Fruit fly (Drosophila melanogaster) whole organism, embryonic: ENCODE data around the gene CG8326.

Source experiments
- Bteb2 ChIP-seq: fragments of 200-800 bp; sonication (Bioruptor generic); optimal IDR thresholded peaks from 2 replicates; lab custom pipeline; 2016; ENCODE audit warnings: missing biosample characterization, missing genetic modification characterization
- CG10267 ChIP-seq: fragments of 200-800 bp; sonication (Bioruptor generic); optimal IDR thresholded peaks from 2 replicates; lab custom pipeline; 2018; ENCODE audit warnings: missing biosample characterization, mild to moderate bottlenecking, missing genetic modification characterization, moderate library complexity
- CG10431 ChIP-seq: fragments of 200-800 bp; sonication (Bioruptor generic); optimal IDR thresholded peaks from 3 replicates; lab custom pipeline; 2018; ENCODE audit warnings: missing biosample characterization, mild to moderate bottlenecking, missing genetic modification characterization
- CG12104 ChIP-seq: fragments of 200-800 bp; sonication (Bioruptor generic); optimal IDR thresholded peaks from 3 replicates; lab custom pipeline; 2016; ENCODE audit warnings: missing biosample characterization, missing genetic modification characterization
- CG12391 ChIP-seq: fragments of 200-800 bp; sonication (Bioruptor generic); optimal IDR thresholded peaks from 3 replicates; lab custom pipeline; 2018; ENCODE audit warnings: missing biosample characterization, mild to moderate bottlenecking, missing genetic modification characterization, moderate library complexity
- CG12659 ChIP-seq: fragments of 200-800 bp; sonication (Bioruptor generic); optimal IDR thresholded peaks from 3 replicates; lab custom pipeline; 2017; ENCODE audit warnings: mild to moderate bottlenecking, missing biosample characterization, missing genetic modification reagents, missing genetic modification characterization
- CG12744 ChIP-seq: fragments of 200-800 bp; sonication (Bioruptor generic); optimal IDR thresholded peaks from 2 replicates; lab custom pipeline; 2016; ENCODE audit warnings: missing biosample characterization, missing genetic modification characterization
- CG13123 ChIP-seq: fragments of 200-800 bp; sonication (Bioruptor generic); optimal IDR thresholded peaks from 2 replicates; lab custom pipeline; 2016; ENCODE audit warnings: missing biosample characterization, missing genetic modification characterization
- CG13894 ChIP-seq: fragments of 200-800 bp; sonication (Bioruptor generic); optimal IDR thresholded peaks from 3 replicates; lab custom pipeline; 2018; ENCODE audit warnings: missing biosample characterization, mild to moderate bottlenecking, missing genetic modification characterization, moderate library complexity
- CG16815 ChIP-seq: fragments of 200-800 bp; sonication (Bioruptor generic); optimal IDR thresholded peaks from 3 replicates; lab custom pipeline; 2017; ENCODE audit warnings: missing biosample characterization, mild to moderate bottlenecking, missing genetic modification characterization
- CG1792 ChIP-seq: fragments of 200-800 bp; sonication (Bioruptor generic); optimal IDR thresholded peaks from 2 replicates; lab custom pipeline; 2016; ENCODE audit warnings: missing biosample characterization, missing genetic modification characterization
- CG18262 ChIP-seq: fragments of 200-800 bp; optimal IDR thresholded peaks from 3 replicates; lab custom pipeline; 2019; ENCODE audit warnings: missing biosample characterization, mild to moderate bottlenecking, missing genetic modification characterization, moderate library complexity
- CG2678 ChIP-seq: fragments of 200-800 bp; sonication (Bioruptor generic); optimal IDR thresholded peaks from 3 replicates; lab custom pipeline; 2019; ENCODE audit warnings: missing biosample characterization, mild to moderate bottlenecking, missing genetic modification characterization, moderate library complexity
- CG31365 ChIP-seq: fragments of 200-800 bp; sonication (Bioruptor generic); optimal IDR thresholded peaks from 2 replicates; lab custom pipeline; 2018; ENCODE audit warnings: missing biosample characterization, mild to moderate bottlenecking, missing genetic modification characterization
- CG33557 ChIP-seq: fragments of 200-800 bp; sonication (Bioruptor generic); optimal IDR thresholded peaks from 2 replicates; lab custom pipeline; 2019; ENCODE audit warnings: missing biosample characterization, mild to moderate bottlenecking, missing genetic modification characterization, moderate library complexity
- CG34376 ChIP-seq: fragments of 200-800 bp; sonication (Bioruptor generic); optimal IDR thresholded peaks from 2 replicates; lab custom pipeline; 2018; ENCODE audit warnings: missing biosample characterization, mild to moderate bottlenecking, missing genetic modification characterization
- CG3847 ChIP-seq: fragments of 200-800 bp; sonication (Bioruptor generic); IDR thresholded peaks from 2 replicates; pipeline ENCODE4 v1.3.6; 2022; ENCODE audit warnings: missing biosample characterization, missing genetic modification characterization
- CG4424 ChIP-seq: fragments of 200-800 bp; sonication (Bioruptor generic); optimal IDR thresholded peaks from 3 replicates; lab custom pipeline; 2016; ENCODE audit warnings: missing biosample characterization, missing genetic modification characterization
- CG8478 ChIP-seq: fragments of >200 bp; optimal IDR thresholded peaks from 2 replicates; lab custom pipeline; 2018
- CG9932 ChIP-seq: fragments of 200-800 bp; sonication (Bioruptor generic); IDR thresholded peaks from 2 replicates; pipeline ENCODE4 v1.3.6; 2022; ENCODE audit warnings: missing biosample characterization, missing genetic modification characterization
- CHES-1-like ChIP-seq: fragments of 200-800 bp; sonication (Bioruptor generic); optimal IDR thresholded peaks from 2 replicates; lab custom pipeline; 2016; ENCODE audit warnings: missing biosample characterization, missing genetic modification characterization
- CrebB ChIP-seq: fragments of 200-800 bp; sonication (Bioruptor generic); optimal IDR thresholded peaks from 3 replicates; lab custom pipeline; 2018; ENCODE audit warnings: missing biosample characterization, mild to moderate bottlenecking, missing genetic modification characterization
- Dad ChIP-seq: fragments of 200-800 bp; sonication (Bioruptor generic); optimal IDR thresholded peaks from 3 replicates; lab custom pipeline; 2016; ENCODE audit warnings: missing biosample characterization, missing genetic modification characterization
- Dbx ChIP-seq: fragments of 200-800 bp; sonication (Bioruptor generic); IDR thresholded peaks from 3 replicates; pipeline ENCODE4 v1.3.6; 2022; ENCODE audit warnings: missing biosample characterization, missing genetic modification characterization
- Gsc ChIP-seq: fragments of 200-800 bp; sonication (Bioruptor generic); IDR thresholded peaks from 2 replicates; pipeline ENCODE4 v1.3.6; 2022; ENCODE audit warnings: missing biosample characterization, missing genetic modification characterization
- H15 ChIP-seq: fragments of 200-800 bp; sonication (Bioruptor generic); IDR thresholded peaks from 3 replicates; pipeline ENCODE4 v1.3.6; 2022; ENCODE audit warnings: missing biosample characterization, missing genetic modification characterization
- HmgD ChIP-seq: fragments of 200-800 bp; sonication (Bioruptor generic); optimal IDR thresholded peaks from 3 replicates; lab custom pipeline; 2016; ENCODE audit warnings: missing biosample characterization, missing genetic modification characterization
- Hsf ChIP-seq: fragments of 200-800 bp; sonication (Bioruptor generic); optimal IDR thresholded peaks from 3 replicates; lab custom pipeline; 2016; ENCODE audit warnings: missing biosample characterization, missing genetic modification characterization
- Myb ChIP-seq: fragments of 200-800 bp; sonication (Bioruptor generic); optimal IDR thresholded peaks from 2 replicates; lab custom pipeline; 2016; ENCODE audit warnings: missing biosample characterization, missing genetic modification characterization
- Neu2 ChIP-seq: fragments of 200-800 bp; sonication (Bioruptor generic); optimal IDR thresholded peaks from 3 replicates; lab custom pipeline; 2016; ENCODE audit warnings: missing biosample characterization, missing genetic modification characterization, borderline replicate concordance
- Optix ChIP-seq: fragments of 200-800 bp; sonication (Bioruptor generic); IDR thresholded peaks from 3 replicates; pipeline ENCODE4 v1.3.6; 2022; ENCODE audit warnings: missing biosample characterization, missing genetic modification characterization
- Pdp1 ChIP-seq, 2 experiments: fragments of 200-800 bp; sonication (Bioruptor generic); optimal IDR thresholded peaks; 3 replicates each; lab custom pipeline; 2016; ENCODE audit warnings: missing biosample characterization in 2 of 2, missing genetic modification characterization in 2 of 2, mild to moderate bottlenecking in 1 of 2, moderate library complexity in 1 of 2
- ara ChIP-seq: fragments of 200-800 bp; sonication (Bioruptor generic); IDR thresholded peaks from 2 replicates; pipeline ENCODE4 v1.3.6; 2022; ENCODE audit warnings: missing biosample characterization, missing genetic modification characterization
- caup ChIP-seq: fragments of 200-800 bp; sonication (Bioruptor generic); optimal IDR thresholded peaks from 3 replicates; lab custom pipeline; 2017; ENCODE audit warnings: missing biosample characterization, mild to moderate bottlenecking, missing genetic modification characterization, moderate library complexity; ENCODE audit not compliant: severe bottlenecking
- croc ChIP-seq: fragments of 200-800 bp; sonication (Bioruptor generic); conservative IDR thresholded peaks from 3 replicates; pipeline ENCODE4 v1.3.6; 2022; ENCODE audit warnings: missing biosample characterization, missing genetic modification characterization
- danr ChIP-seq: fragments of 200-800 bp; sonication (Bioruptor generic); IDR thresholded peaks from 2 replicates; pipeline ENCODE4 v1.3.6; 2022; ENCODE audit warnings: missing biosample characterization, missing genetic modification characterization
- dmrt99B ChIP-seq: fragments of 200-800 bp; sonication (Bioruptor generic); optimal IDR thresholded peaks from 2 replicates; lab custom pipeline; 2018; ENCODE audit warnings: missing biosample characterization, mild to moderate bottlenecking, missing genetic modification characterization, moderate library complexity
- ems ChIP-seq: fragments of 200-800 bp; sonication (Bioruptor generic); optimal IDR thresholded peaks from 3 replicates; lab custom pipeline; 2016; ENCODE audit warnings: missing biosample characterization, missing genetic modification characterization
- hbn ChIP-seq: fragments of 200-800 bp; sonication (Bioruptor generic); IDR thresholded peaks from 2 replicates; pipeline ENCODE4 v1.3.6; 2022; ENCODE audit warnings: missing biosample characterization, missing genetic modification characterization; ENCODE audit not compliant: partially characterized antibody
- inv ChIP-seq: fragments of 200-800 bp; sonication (Bioruptor generic); IDR thresholded peaks from 2 replicates; pipeline ENCODE4 v1.3.6; 2022; ENCODE audit warnings: missing biosample characterization, missing genetic modification characterization; ENCODE audit not compliant: partially characterized antibody
- mam ChIP-seq: fragments of 200-800 bp; sonication (Bioruptor generic); optimal IDR thresholded peaks from 3 replicates; lab custom pipeline; 2016; ENCODE audit warnings: missing biosample characterization, missing genetic modification characterization
- mirr ChIP-seq: fragments of 200-800 bp; sonication (Bioruptor generic); optimal IDR thresholded peaks from 3 replicates; lab custom pipeline; 2018; ENCODE audit warnings: missing biosample characterization, mild to moderate bottlenecking, missing genetic modification characterization
- nau ChIP-seq: fragments of 200-800 bp; sonication (Bioruptor generic); optimal IDR thresholded peaks from 3 replicates; lab custom pipeline; 2017; ENCODE audit warnings: missing biosample characterization, mild to moderate bottlenecking, missing genetic modification characterization, missing genetic modification reagents
- p53 ChIP-seq: fragments of 200-800 bp; sonication (Bioruptor generic); optimal IDR thresholded peaks from 2 replicates; lab custom pipeline; 2016; ENCODE audit warnings: missing biosample characterization, missing genetic modification characterization
- seq ChIP-seq: fragments of 200-800 bp; sonication (Bioruptor generic); IDR thresholded peaks from 2 replicates; pipeline ENCODE4 v1.3.6; 2022; ENCODE audit warnings: missing biosample characterization, missing genetic modification characterization
- stc ChIP-seq: fragments of 200-800 bp; sonication (Bioruptor generic); IDR thresholded peaks from 2 replicates; pipeline ENCODE4 v1.3.6; 2022; ENCODE audit warnings: missing biosample characterization, missing genetic modification characterization
- tgo ChIP-seq: fragments of 200-800 bp; sonication (Bioruptor generic); IDR thresholded peaks from 3 replicates; pipeline ENCODE4 v1.3.6; 2022; ENCODE audit warnings: missing biosample characterization, missing genetic modification characterization
- tll ChIP-seq, 2 experiments: fragments of 200-800 bp in 1 of 2; fragments of >200 bp in 1 of 2; sonication (Bioruptor generic) in 1 of 2; optimal IDR thresholded peaks; 2 replicates each; lab custom pipeline; 2017 to 2019; ENCODE audit warnings: missing biosample characterization in 2 of 2, missing genetic modification characterization in 2 of 2, mild to moderate bottlenecking in 1 of 2, moderate library complexity in 1 of 2
- vnd ChIP-seq: fragments of 200-800 bp; sonication (Bioruptor generic); IDR thresholded peaks from 3 replicates; pipeline ENCODE4 v1.3.6; 2022; ENCODE audit warnings: missing biosample characterization, missing genetic modification characterization; ENCODE audit not compliant: partially characterized antibody
- z ChIP-seq: fragments of 200-800 bp; sonication (Bioruptor generic); IDR thresholded peaks from 3 replicates; pipeline ENCODE4 v1.3.6; 2022; ENCODE audit warnings: missing biosample characterization, missing genetic modification characterization
- zfh2 ChIP-seq: fragments of 200-800 bp; sonication (Bioruptor generic); optimal IDR thresholded peaks from 2 replicates; lab custom pipeline; 2016; ENCODE audit warnings: missing biosample characterization, missing genetic modification characterization

The CG8326 gene

dm6 chrX:17595822-17596221 is 33.5 kb downstream of the CG8326 start (continued):
- TF ChIP-seq CrebB (tag; lab: Kevin White, UChicago) (no peak), tll (GFP tag; optimal IDR thresholded peaks at IDR 0.05; lab: Kevin White, UChicago) (no peak), p53 (GFP tag; lab: Kevin White, UChicago) (no peak), vnd (GFP tag; lab: Robert Waterston, UW) (no peak), nau (GFP tag; lab: Kevin White, UChicago) (peak; percentile 67), CG9932 (GFP tag; lab: Robert Waterston, UW) (peak; percentile 92), Pdp1 (GFP tag; optimal IDR thresholded peaks at IDR 0.05; lab: Kevin White, UChicago) (peak; percentile 49 to 67), ara (GFP tag; lab: Robert Waterston, UW) (peak; percentile 75), CG8478 (no peak), CG12391 (tag; lab: Kevin White, UChicago) (peak; percentile 76), Bteb2 (GFP tag; lab: Kevin White, UChicago) (peak; percentile 67), HmgD (GFP tag; lab: Kevin White, UChicago) (no peak), CG10267 (tag; lab: Kevin White, UChicago) (peak; percentile 65), Myb (GFP tag; lab: Kevin White, UChicago) (no peak), CG3847 (GFP tag; lab: Robert Waterston, UW) (peak; percentile 84), danr (GFP tag; lab: Robert Waterston, UW) (peak; percentile 54), Neu2 (GFP tag; lab: Kevin White, UChicago) (no peak), stc (GFP tag; lab: Robert Waterston, UW) (peak; percentile 77), Hsf (GFP tag; lab: Kevin White, UChicago) (peak; percentile 73), mam (GFP tag; lab: Kevin White, UChicago) (peak; percentile 54), z (no peak), CG16815 (GFP tag; lab: Kevin White, UChicago) (peak; percentile 48), hbn (GFP tag; lab: Robert Waterston, UW) (no peak), Dbx (peak; percentile 92), CG12744 (GFP tag; lab: Kevin White, UChicago) (peak; percentile 55), CG13123 (GFP tag; lab: Kevin White, UChicago) (peak; percentile 15), CG4424 (GFP tag; lab: Kevin White, UChicago) (peak; percentile 73), CG12104 (GFP tag; lab: Kevin White, UChicago) (peak; percentile 47), CG10431 (no peak), croc (GFP tag; lab: Robert Waterston, UW) (peak; percentile 58), CG12659 (GFP tag; lab: Kevin White, UChicago) (peak; percentile 76), CG31365 (no peak), CG1792 (GFP tag; lab: Kevin White, UChicago) (no peak), caup (peak; percentile 85), CG33557 (GFP tag; lab: Kevin White, UChicago) (no peak), CG2678 (peak; percentile 87), CG13894 (tag; lab: Kevin White, UChicago) (peak; percentile 82), zfh2 (GFP tag; lab: Kevin White, UChicago) (peak; percentile 76), H15 (GFP tag; lab: Robert Waterston, UW) (peak; percentile 61; the same call in 2 of the 3 replicates), CG18262 (tag; lab: Kevin White, UChicago) (peak; percentile 71), tgo (GFP tag; lab: Robert Waterston, UW) (peak; percentile 83), dmrt99B (tag; lab: Kevin White, UChicago) (peak; percentile 81), CHES-1-like (peak; percentile 35), Dad (GFP tag; lab: Kevin White, UChicago) (peak; percentile 40), seq (GFP tag; lab: Robert Waterston, UW) (peak; percentile 68), Optix (peak; percentile 66; the same call in 2 of the 3 replicates), ems (peak; percentile 46), CG34376 (GFP tag; lab: Kevin White, UChicago) (peak; percentile 27), Gsc (GFP tag; lab: Robert Waterston, UW) (peak; percentile 47; the same call in 1 of the 2 replicates), inv (no peak), mirr (no peak)
